Fruit fly (Drosophila melanogaster): Measurements from ENCODE around the gene Ptp36E.
A peak's percentile ranks its signal among the peaks of the same experiment; 100 is the strongest.

DNA sequence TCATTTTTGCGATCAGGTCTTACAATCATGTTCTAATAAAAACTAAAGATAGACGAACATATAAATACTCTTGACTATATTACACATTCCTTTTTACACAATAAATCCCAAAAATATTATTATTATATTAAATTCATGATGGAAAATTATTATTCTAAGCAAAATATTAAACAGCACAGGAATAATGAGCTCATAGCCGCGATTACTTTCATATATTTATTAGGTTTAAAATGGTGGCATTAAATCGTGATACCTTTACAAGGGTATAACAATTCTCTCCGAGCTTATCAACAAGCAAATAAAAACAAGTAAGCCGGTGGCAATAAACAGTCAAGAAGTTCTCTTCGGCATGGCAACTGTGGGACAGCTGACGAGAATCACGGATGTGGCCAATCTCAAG, 31.7 kb downstream of the Ptp36E start, which contains the start of gene CG17681:
- no peak for TF ChIP-seq CG8119 (GFP tag; IDR thresholded peaks at IDR 0.05)
- no peak for TF ChIP-seq CG6854 (GFP tag; optimal IDR thresholded peaks at IDR 0.05)
- no peak for TF ChIP-seq Hr4 (GFP tag; optimal IDR thresholded peaks at IDR 0.05)
- TF ChIP-seq Hr39 (GFP tag; optimal IDR thresholded peaks at IDR 0.05): peak; percentile 1
- TF ChIP-seq CG9139 (GFP tag; optimal IDR thresholded peaks at IDR 0.05): no peak
